Fruit fly (Drosophila melanogaster) whole organism, embryonic: ENCODE data around the gene CG43896.
A peak's percentile ranks its signal among the peaks of the same experiment; 100 is the strongest.

Source experiments
- Bdp1 ChIP-seq: fragments of 200-800 bp; sonication (Bioruptor generic); optimal IDR thresholded peaks from 3 replicates; lab custom pipeline; 2016; ENCODE audit warnings: missing biosample characterization, missing genetic modification characterization
- Blimp-1 ChIP-seq: fragments of 200-800 bp; sonication (Bioruptor generic); optimal IDR thresholded peaks from 3 replicates; lab custom pipeline; 2018; ENCODE audit warnings: missing biosample characterization, missing genetic modification characterization, mild to moderate bottlenecking, moderate library complexity, missing genetic modification reagents
- CG10274 ChIP-seq: fragments of 200-800 bp; sonication (Bioruptor generic); optimal IDR thresholded peaks from 3 replicates; lab custom pipeline; 2017; ENCODE audit warnings: missing biosample characterization, mild to moderate bottlenecking, missing genetic modification characterization
- CG10543 ChIP-seq: fragments of 200-800 bp; sonication (Bioruptor generic); optimal IDR thresholded peaks from 3 replicates; lab custom pipeline; 2017; ENCODE audit warnings: missing biosample characterization, mild to moderate bottlenecking, missing genetic modification characterization, moderate library complexity
- CG11085 ChIP-seq: fragments of 200-800 bp; sonication (Bioruptor generic); IDR thresholded peaks from 2 replicates; pipeline ENCODE4 v1.3.6; 2022; ENCODE audit warnings: missing biosample characterization, missing genetic modification characterization
- CG13775 ChIP-seq: fragments of 200-800 bp; sonication (Bioruptor generic); optimal IDR thresholded peaks from 3 replicates; lab custom pipeline; 2017; ENCODE audit warnings: missing biosample characterization, mild to moderate bottlenecking, missing genetic modification characterization
- CG14050 ChIP-seq: fragments of 200-800 bp; sonication (Bioruptor generic); IDR thresholded peaks from 3 replicates; pipeline ENCODE4 v1.3.6; 2022; ENCODE audit warnings: missing biosample characterization, missing genetic modification characterization
- CG15269 ChIP-seq: fragments of 200-800 bp; sonication (Bioruptor generic); optimal IDR thresholded peaks from 2 replicates; lab custom pipeline; 2018; ENCODE audit warnings: missing biosample characterization, mild to moderate bottlenecking, missing genetic modification characterization, moderate library complexity
- CG15479 ChIP-seq: fragments of 200-800 bp; sonication (Bioruptor generic); optimal IDR thresholded peaks from 3 replicates; lab custom pipeline; 2019; ENCODE audit warnings: missing biosample characterization, mild to moderate bottlenecking, missing genetic modification characterization, moderate library complexity
- CG2202 ChIP-seq: fragments of 200-800 bp; sonication (Bioruptor generic); optimal IDR thresholded peaks from 2 replicates; lab custom pipeline; 2018; ENCODE audit warnings: missing biosample characterization, mild to moderate bottlenecking, missing genetic modification characterization
- CG3847 ChIP-seq: fragments of 200-800 bp; sonication (Bioruptor generic); IDR thresholded peaks from 2 replicates; pipeline ENCODE4 v1.3.6; 2022; ENCODE audit warnings: missing biosample characterization, missing genetic modification characterization
- CG4424 ChIP-seq: fragments of 200-800 bp; sonication (Bioruptor generic); optimal IDR thresholded peaks from 3 replicates; lab custom pipeline; 2016; ENCODE audit warnings: missing biosample characterization, missing genetic modification characterization
- CG7357 ChIP-seq: fragments of 200-800 bp; sonication (Bioruptor generic); IDR thresholded peaks from 3 replicates; pipeline ENCODE4 v1.3.6; 2022; ENCODE audit warnings: missing biosample characterization, missing genetic modification characterization
- CG8765 ChIP-seq: fragments of 200-800 bp; sonication (Bioruptor generic); IDR thresholded peaks from 2 replicates; pipeline ENCODE4 v1.3.6; 2022; ENCODE audit warnings: missing biosample characterization, missing genetic modification characterization
- CG9817 ChIP-seq: fragments of 200-800 bp; sonication (Bioruptor generic); optimal IDR thresholded peaks from 2 replicates; lab custom pipeline; 2018; ENCODE audit warnings: missing biosample characterization, mild to moderate bottlenecking, missing genetic modification characterization, moderate library complexity
- CG9876 ChIP-seq: fragments of 200-800 bp; sonication (Bioruptor generic); optimal IDR thresholded peaks from 2 replicates; lab custom pipeline; 2016; ENCODE audit warnings: missing biosample characterization, missing genetic modification characterization
- CHES-1-like ChIP-seq: fragments of 200-800 bp; sonication (Bioruptor generic); optimal IDR thresholded peaks from 2 replicates; lab custom pipeline; 2016; ENCODE audit warnings: missing biosample characterization, missing genetic modification characterization
- Dip2 ChIP-seq: fragments of 200-800 bp; sonication (Bioruptor generic); IDR thresholded peaks from 2 replicates; pipeline ENCODE4 v1.3.6; 2022; ENCODE audit warnings: missing biosample characterization, missing genetic modification characterization
- Dip3 ChIP-seq: fragments of 200-800 bp; sonication (Bioruptor generic); optimal IDR thresholded peaks from 3 replicates; lab custom pipeline; 2016; ENCODE audit warnings: missing biosample characterization, missing genetic modification characterization
- Dref ChIP-seq: fragments of 200-800 bp; sonication (Bioruptor generic); IDR thresholded peaks from 2 replicates; pipeline ENCODE4 v1.3.6; 2022; ENCODE audit warnings: missing biosample characterization, missing genetic modification characterization
- Drgx ChIP-seq: fragments of 200-800 bp; sonication (Bioruptor generic); IDR thresholded peaks from 2 replicates; pipeline ENCODE4 v1.3.6; 2022; ENCODE audit warnings: missing biosample characterization, missing genetic modification characterization
- E2f1 ChIP-seq: fragments of 200-800 bp; sonication (Bioruptor generic); IDR thresholded peaks from 2 replicates; pipeline ENCODE4 v1.3.6; 2022; ENCODE audit warnings: missing biosample characterization, missing genetic modification characterization
- Hsf ChIP-seq: fragments of 200-800 bp; sonication (Bioruptor generic); optimal IDR thresholded peaks from 3 replicates; lab custom pipeline; 2016; ENCODE audit warnings: missing biosample characterization, missing genetic modification characterization
- Mad ChIP-seq: fragments of 200-800 bp; sonication (Bioruptor generic); optimal IDR thresholded peaks from 2 replicates; lab custom pipeline; 2016; ENCODE audit warnings: missing biosample characterization, missing genetic modification characterization
- Neu2 ChIP-seq: fragments of 200-800 bp; sonication (Bioruptor generic); optimal IDR thresholded peaks from 3 replicates; lab custom pipeline; 2016; ENCODE audit warnings: missing biosample characterization, missing genetic modification characterization, borderline replicate concordance
- Nf-YA ChIP-seq: fragments of 200-800 bp; sonication (Bioruptor generic); IDR thresholded peaks from 2 replicates; pipeline ENCODE4 v1.3.6; 2022; ENCODE audit warnings: missing biosample characterization, missing genetic modification characterization
- Pdp1 ChIP-seq, 2 experiments: fragments of 200-800 bp; sonication (Bioruptor generic); optimal IDR thresholded peaks; 3 replicates each; lab custom pipeline; 2016; ENCODE audit warnings: missing biosample characterization in 2 of 2, missing genetic modification characterization in 2 of 2, mild to moderate bottlenecking in 1 of 2, moderate library complexity in 1 of 2
- Scr ChIP-seq: fragments of 200-800 bp; sonication (Bioruptor generic); IDR thresholded peaks from 2 replicates; pipeline ENCODE4 v1.3.6; 2022; ENCODE audit warnings: missing biosample characterization, missing genetic modification characterization; ENCODE audit not compliant: partially characterized antibody
- Stat92E ChIP-seq, 3 experiments: fragments of >200 bp in 2 of 3; fragments of 200-800 bp in 1 of 3; sonication (Bioruptor generic) in 1 of 3; optimal IDR thresholded peaks; 2 replicates each; lab custom pipeline; 2017 to 2019; ENCODE audit warnings: missing biosample characterization in 3 of 3, missing genetic modification characterization in 3 of 3, mild to moderate bottlenecking in 1 of 3, moderate library complexity in 1 of 3
- Tbp ChIP-seq: fragments of >200 bp; optimal IDR thresholded peaks from 2 replicates; lab custom pipeline; 2018; ENCODE audit warnings: missing biosample characterization, missing genetic modification characterization
- ase ChIP-seq: fragments of 200-800 bp; sonication (Bioruptor generic); IDR thresholded peaks from 3 replicates; pipeline ENCODE4 v1.3.6; 2022; ENCODE audit warnings: missing biosample characterization, missing genetic modification characterization
- crol ChIP-seq: fragments of 200-800 bp; sonication (Bioruptor generic); IDR thresholded peaks from 2 replicates; pipeline ENCODE4 v1.3.6; 2022; ENCODE audit warnings: missing biosample characterization, missing genetic modification characterization
- ems ChIP-seq: fragments of 200-800 bp; sonication (Bioruptor generic); optimal IDR thresholded peaks from 3 replicates; lab custom pipeline; 2016; ENCODE audit warnings: missing biosample characterization, missing genetic modification characterization
- eyg ChIP-seq: fragments of 200-800 bp; sonication (Bioruptor generic); optimal IDR thresholded peaks from 3 replicates; lab custom pipeline; 2016; ENCODE audit warnings: missing biosample characterization, missing genetic modification characterization
- ftz-f1 ChIP-seq: fragments of 200-800 bp; sonication (Bioruptor generic); optimal IDR thresholded peaks from 2 replicates; lab custom pipeline; 2016; ENCODE audit warnings: missing biosample characterization, missing genetic modification characterization
- insv ChIP-seq, 2 experiments: fragments of 200-800 bp; sonication (Bioruptor generic); optimal IDR thresholded peaks; 3 replicates each; lab custom pipeline; 2016 to 2018; ENCODE audit warnings: missing biosample characterization in 2 of 2, missing genetic modification characterization in 2 of 2
- jigr1 ChIP-seq: fragments of 200-800 bp; sonication (Bioruptor generic); IDR thresholded peaks from 3 replicates; pipeline ENCODE4 v1.3.6; 2022; ENCODE audit warnings: missing biosample characterization, missing genetic modification characterization
- nerfin-1 ChIP-seq: fragments of 200-800 bp; sonication (Bioruptor generic); optimal IDR thresholded peaks from 3 replicates; lab custom pipeline; 2019; ENCODE audit warnings: missing biosample characterization, mild to moderate bottlenecking, missing genetic modification characterization, moderate library complexity
- oc ChIP-seq: fragments of 200-800 bp; sonication (Bioruptor generic); optimal IDR thresholded peaks from 2 replicates; lab custom pipeline; 2018; ENCODE audit warnings: missing biosample characterization, mild to moderate bottlenecking, missing genetic modification characterization, moderate library complexity
- odd ChIP-seq: fragments of 200-800 bp; sonication (Bioruptor generic); optimal IDR thresholded peaks from 2 replicates; lab custom pipeline; 2017; ENCODE audit warnings: missing biosample characterization, mild to moderate bottlenecking, missing genetic modification characterization
- onecut ChIP-seq: fragments of 200-800 bp; sonication (Bioruptor generic); IDR thresholded peaks from 2 replicates; pipeline ENCODE4 v1.3.6; 2022; ENCODE audit warnings: missing biosample characterization, missing genetic modification characterization
- pum ChIP-seq: fragments of 200-800 bp; sonication (Bioruptor generic); optimal IDR thresholded peaks from 2 replicates; lab custom pipeline; 2016; ENCODE audit warnings: missing biosample characterization, missing genetic modification characterization
- pzg ChIP-seq: fragments of 200-800 bp; sonication (Bioruptor generic); optimal IDR thresholded peaks from 3 replicates; lab custom pipeline; 2018; ENCODE audit warnings: missing biosample characterization, mild to moderate bottlenecking, missing genetic modification characterization, moderate library complexity
- repo ChIP-seq: fragments of 200-800 bp; sonication (Bioruptor generic); optimal IDR thresholded peaks from 2 replicates; lab custom pipeline; 2016; ENCODE audit warnings: missing biosample characterization, missing genetic modification characterization
- run ChIP-seq: fragments of 200-800 bp; sonication (Bioruptor generic); optimal IDR thresholded peaks from 3 replicates; lab custom pipeline; 2018; ENCODE audit warnings: missing biosample characterization, mild to moderate bottlenecking, missing genetic modification characterization
- schlank ChIP-seq: fragments of 200-800 bp; sonication (Bioruptor generic); optimal IDR thresholded peaks from 2 replicates; lab custom pipeline; 2018; ENCODE audit warnings: missing biosample characterization, mild to moderate bottlenecking, missing genetic modification characterization
- sisA ChIP-seq: fragments of 200-800 bp; sonication (Bioruptor generic); IDR thresholded peaks from 2 replicates; pipeline ENCODE4 v1.3.6; 2022; ENCODE audit warnings: missing biosample characterization, missing genetic modification characterization
- tll ChIP-seq, 2 experiments: fragments of 200-800 bp in 1 of 2; fragments of >200 bp in 1 of 2; sonication (Bioruptor generic) in 1 of 2; optimal IDR thresholded peaks; 2 replicates each; lab custom pipeline; 2017 to 2019; ENCODE audit warnings: missing biosample characterization in 2 of 2, missing genetic modification characterization in 2 of 2, mild to moderate bottlenecking in 1 of 2, moderate library complexity in 1 of 2

The CG43896 gene

dm6 chr3L:12002321-12003248 lies 26.7 kb downstream of the CG43896 start, which contains the start of the genes Pop2 and CG6928 (continued):
- TF ChIP-seq CG9876 (GFP tag; lab: Kevin White, UChicago) (peak; percentile 79), Bdp1 (GFP tag; lab: Kevin White, UChicago) (peak; percentile 80), sisA (GFP tag; lab: Robert Waterston, UW) (peak; percentile 74), Dref (GFP tag; lab: Robert Waterston, UW) (peak; percentile 69), Nf-YA (GFP tag; lab: Robert Waterston, UW) (no peak; the same call in 1 of the 2 replicates), CG3847 (GFP tag; lab: Robert Waterston, UW) (peak; percentile 94), E2f1 (GFP tag; lab: Robert Waterston, UW) (peak; percentile 59), CG13775 (peak; percentile 72), CG10274 (GFP tag; lab: Kevin White, UChicago) (peak; percentile 20), CG14050 (GFP tag; lab: Robert Waterston, UW) (peak; percentile 66; the same call in 2 of the 3 replicates), run (tag; lab: Kevin White, UChicago) (no peak), CG11085 (GFP tag; lab: Robert Waterston, UW) (peak; percentile 56; the same call in 1 of the 2 replicates), insv (GFP tag; optimal IDR thresholded peaks at IDR 0.05; lab: Kevin White, UChicago) (peak in 1 of 2 experiments; percentile 53), Dip3 (GFP tag; lab: Kevin White, UChicago) (peak; percentile 83), onecut (GFP tag; lab: Robert Waterston, UW) (no peak), CG15269 (tag; lab: Kevin White, UChicago) (no peak), nerfin-1 (tag; lab: Kevin White, UChicago) (peak; percentile 13), Hsf (GFP tag; lab: Kevin White, UChicago) (peak; percentile 85), CG7357 (no peak), Dip2 (GFP tag; lab: Robert Waterston, UW) (no peak), CHES-1-like (GFP tag; lab: Kevin White, UChicago) (peak; percentile 92), CG9817 (tag; lab: Kevin White, UChicago) (peak; percentile 72), ftz-f1 (GFP tag; lab: Kevin White, UChicago) (peak; percentile 55), pum (GFP tag; lab: Kevin White, UChicago) (peak; percentile 88), CG2202 (no peak), Scr (GFP tag; lab: Robert Waterston, UW) (peak; percentile 89), Mad (GFP tag; lab: Kevin White, UChicago) (peak; percentile 82), eyg (GFP tag; lab: Kevin White, UChicago) (peak; percentile 60), CG4424 (GFP tag; lab: Kevin White, UChicago) (peak; percentile 65), ase (GFP tag; lab: Robert Waterston, UW) (no peak), ems (GFP tag; lab: Kevin White, UChicago) (peak; percentile 79), Stat92E (GFP tag; optimal IDR thresholded peaks at IDR 0.05; lab: Kevin White, UChicago) (peak in 1 of 3 experiments; percentile 13), CG8765 (GFP tag; lab: Robert Waterston, UW) (peak; percentile 48; the same call in 1 of the 2 replicates), Tbp (no peak), tll (GFP tag; optimal IDR thresholded peaks at IDR 0.05; lab: Kevin White, UChicago) (peak in 1 of 2 experiments; percentile 66), CG15479 (GFP tag; lab: Kevin White, UChicago) (no peak), crol (GFP tag; lab: Robert Waterston, UW) (peak; percentile 96), Drgx (no peak), oc (tag; lab: Kevin White, UChicago) (no peak), repo (GFP tag; lab: Kevin White, UChicago) (peak; percentile 67), CG10543 (GFP tag; lab: Kevin White, UChicago) (peak; percentile 53), Pdp1 (GFP tag; optimal IDR thresholded peaks at IDR 0.05; lab: Kevin White, UChicago) (peak; percentile 77 to 78), Blimp-1 (GFP tag; lab: Kevin White, UChicago) (peak; percentile 42), schlank (tag; lab: Kevin White, UChicago) (no peak), Neu2 (GFP tag; lab: Kevin White, UChicago) (peak; percentile 62), odd (peak; percentile 28), pzg (GFP tag; lab: Kevin White, UChicago) (peak; percentile 88), jigr1 (no peak)
